Worm (Caenorhabditis elegans): ENCODE data around the gene atz-1.

The atz-1 gene

ce11 chrIV:12417536-12418195 lies 41.7 kb upstream of the atz-1 start, which contains the start of gene F08G5.3 (continued):
- TF ChIP-seq ztf-22 (GFP tag; optimal IDR thresholded peaks at IDR 0.05) (no peak), dpl-1 (GFP tag; optimal IDR thresholded peaks at IDR 0.05) (peak; percentile 9), ceh-91 (GFP tag; IDR thresholded peaks at IDR 0.05) (no peak), snpc-4 (GFP tag; optimal IDR thresholded peaks at IDR 0.05) (peak; percentile 82), snpc-4 (tag; optimal IDR thresholded peaks at IDR 0.05) (peak; percentile 14 to 81 (median 64)), attf-5 (GFP tag; optimal IDR thresholded peaks at IDR 0.05) (peak; percentile 63), hmg-1.2 (GFP tag; IDR thresholded peaks at IDR 0.05) (peak; percentile 67), F23B12.7 (tag; optimal IDR thresholded peaks at IDR 0.05; ENCODE audit: insufficient read depth) (peak; percentile 73), madf-3 (GFP tag; IDR thresholded peaks at IDR 0.05) (0 out of 2 replicates have a peak, but pooled peaks have one; percentile 47), zim-3 (tag; optimal IDR thresholded peaks at IDR 0.05) (peak; percentile 73), C06A6.2 (GFP tag; conservative IDR thresholded peaks at IDR 0.05) (0 out of 2 replicates have a peak, but pooled peaks have one; percentile 21), ekl-4 (GFP tag; IDR thresholded peaks at IDR 0.05) (0 out of 2 replicates have a peak, but pooled peaks have one; percentile 46), nfya-1 (tag; optimal IDR thresholded peaks at IDR 0.05; ENCODE audit: borderline replicate concordance, insufficient read depth) (no peak), madf-10 (tag; optimal IDR thresholded peaks at IDR 0.05) (peak; percentile 64), nhr-120 (GFP tag; IDR thresholded peaks at IDR 0.05) (no peak), Y56A3A.18 (GFP tag; IDR thresholded peaks at IDR 0.05) (0 out of 2 replicates have a peak, but pooled peaks have one; percentile 62), sptf-2 (GFP tag; optimal IDR thresholded peaks at IDR 0.05) (no peak), nhr-179 (tag; optimal IDR thresholded peaks at IDR 0.05) (no peak), gei-17 (GFP tag; optimal IDR thresholded peaks at IDR 0.05) (no peak), lin-54 (GFP tag; optimal IDR thresholded peaks at IDR 0.05) (peak; percentile 60), lin-35 (GFP tag; optimal IDR thresholded peaks at IDR 0.05) (peak in 1 of 3 experiments; percentile 77), ztf-28 (GFP tag; IDR thresholded peaks at IDR 0.05) (peak; percentile 66; the same call in 1 of the 2 replicates), K11D2.4 (GFP tag; IDR thresholded peaks at IDR 0.05) (no peak), hmg-20 (GFP tag; IDR thresholded peaks at IDR 0.05) (no peak), somi-1 (GFP tag; optimal IDR thresholded peaks at IDR 0.05) (peak; percentile 59), aptf-2 (GFP tag; conservative IDR thresholded peaks at IDR 0.05) (no peak), mes-4 (tag; optimal IDR thresholded peaks at IDR 0.05) (peak; percentile 82), hlh-26 (GFP tag; conservative IDR thresholded peaks at IDR 0.05) (no peak), F39B2.1 (GFP tag; IDR thresholded peaks at IDR 0.05) (no peak), F37B4.10 (GFP tag; IDR thresholded peaks at IDR 0.05) (0 out of 2 replicates have a peak, but pooled peaks have one; percentile 59), F33H1.4 (GFP tag; IDR thresholded peaks at IDR 0.05) (peak; percentile 52; the same call in 1 of the 2 replicates), rcor-1 (GFP tag; IDR thresholded peaks at IDR 0.05) (peak; percentile 22; the same call in 1 of the 2 replicates), nfya-2 (GFP tag; IDR thresholded peaks at IDR 0.05) (no peak), nhr-90 (tag; optimal IDR thresholded peaks at IDR 0.05) (peak; percentile 77), lin-40 (tag; optimal IDR thresholded peaks at IDR 0.05) (peak; percentile 58), sea-2 (GFP tag; IDR thresholded peaks at IDR 0.05) (no peak), F57A8.1 (GFP tag; optimal IDR thresholded peaks at IDR 0.05) (no peak), F22D6.2 (tag; optimal IDR thresholded peaks at IDR 0.05) (peak; percentile 16), cebp-1 (GFP tag; IDR thresholded peaks at IDR 0.05) (peak; percentile 70), cebp-1 (tag; optimal IDR thresholded peaks at IDR 0.05) (peak; percentile 85), hrde-1 (tag; optimal IDR thresholded peaks at IDR 0.05; ENCODE audit: borderline replicate concordance) (peak; percentile 67), ztf-6 (GFP tag; IDR thresholded peaks at IDR 0.05) (no peak), sdz-38 (tag; optimal IDR thresholded peaks at IDR 0.05) (no peak), B0035.1 (tag; optimal IDR thresholded peaks at IDR 0.05) (no peak), snpc-3.4 (tag; optimal IDR thresholded peaks at IDR 0.05) (peak; percentile 71), F52B5.7 (tag; optimal IDR thresholded peaks at IDR 0.05) (peak; percentile 43), lsl-1 (GFP tag; optimal IDR thresholded peaks at IDR 0.05) (peak; percentile 43)

All from whole organism, young adult.